Worm (Caenorhabditis elegans) whole organism, L1 larva: ENCODE results near the gene srr-3.

Experiments used
- C16A3.4 ChIP-seq: fragments of 150-350 bp; optimal IDR thresholded peaks from 2 replicates; lab custom pipeline; 2014; ENCODE audit warnings: missing biosample characterization, missing genetic modification characterization
- Y116A8C.19 ChIP-seq: sonication (generic microtip); optimal IDR thresholded peaks from 2 replicates; lab custom pipeline; 2016; ENCODE audit warnings: missing compliant biosample characterization, missing genetic modification characterization, borderline replicate concordance
- blmp-1 ChIP-seq: fragments of 150-350 bp; optimal IDR thresholded peaks from 2 replicates; lab custom pipeline; 2014; ENCODE audit warnings: missing biosample characterization, missing genetic modification characterization
- ceh-82 ChIP-seq, 3 experiments: fragments of 150-350 bp in 1 of 3; sonication (generic microtip) in 2 of 3; optimal IDR thresholded peaks; 2 replicates each; lab custom pipeline; 2014 to 2017; ENCODE audit warnings: missing biosample characterization in 3 of 3, missing genetic modification characterization in 3 of 3
- dsc-1 ChIP-seq: sonication (generic microtip); optimal IDR thresholded peaks from 2 replicates; lab custom pipeline; 2016; ENCODE audit warnings: mild to moderate bottlenecking, missing genetic modification characterization, missing compliant biosample characterization
- efl-1 ChIP-seq, 4 experiments: fragments of 150-350 bp; optimal IDR thresholded peaks in 3 of 4; peaks in 1 of 4; 1 replicate in 1 of 4; 2 replicates in 3 of 4; lab custom pipeline; 2014; ENCODE audit warnings: missing biosample characterization in 2 of 4, missing genetic modification characterization in 2 of 4, missing genetic modification reagents in 2 of 4
- efl-3 ChIP-seq: fragments of 200-800 bp; sonication (Bioruptor generic); optimal IDR thresholded peaks from 2 replicates; lab custom pipeline; 2018; ENCODE audit warnings: mild to moderate bottlenecking, missing genetic modification characterization, missing compliant biosample characterization
- egl-13 ChIP-seq: sonication (generic microtip); optimal IDR thresholded peaks from 2 replicates; lab custom pipeline; 2016; ENCODE audit warnings: missing genotype, missing genetic modification reagents, missing genetic modification characterization, missing compliant biosample characterization
- egl-27 ChIP-seq, 2 experiments: fragments of 150-350 bp in 1 of 2; sonication (generic microtip); optimal IDR thresholded peaks; 3 replicates each; lab custom pipeline; 2017 to 2018; ENCODE audit warnings: missing biosample characterization in 2 of 2, missing genetic modification characterization in 2 of 2, missing genetic modification reagents in 2 of 2
- ets-5 ChIP-seq: fragments of 200-800 bp; sonication (Bioruptor generic); IDR thresholded peaks from 2 replicates; pipeline ENCODE4 v1.3.6; 2022; ENCODE audit warnings: missing genetic modification characterization, missing compliant biosample characterization
- fkh-10 ChIP-seq: sonication (generic microtip); optimal IDR thresholded peaks from 2 replicates; lab custom pipeline; 2017; ENCODE audit warnings: missing biosample characterization, missing genetic modification reagents, missing genetic modification characterization
- fkh-4 ChIP-seq: sonication (generic microtip); optimal IDR thresholded peaks from 2 replicates; lab custom pipeline; 2016; ENCODE audit warnings: missing compliant biosample characterization, missing genetic modification characterization, borderline replicate concordance
- hlh-17 ChIP-seq: fragments of 200-800 bp; sonication (Bioruptor generic); optimal IDR thresholded peaks from 2 replicates; lab custom pipeline; 2018; ENCODE audit warnings: missing genetic modification characterization, mild to moderate bottlenecking, missing compliant biosample characterization, moderate library complexity, borderline replicate concordance
- hlh-4 ChIP-seq: sonication (generic microtip); optimal IDR thresholded peaks from 2 replicates; lab custom pipeline; 2016; ENCODE audit warnings: mild to moderate bottlenecking, missing genetic modification characterization, missing compliant biosample characterization
- hpl-2 ChIP-seq: fragments of 150-350 bp; optimal IDR thresholded peaks from 2 replicates; lab custom pipeline; 2014; ENCODE audit warnings: missing biosample characterization, missing genetic modification reagents, missing genetic modification characterization
- jun-1 ChIP-seq: fragments of 150-350 bp; optimal IDR thresholded peaks from 2 replicates; lab custom pipeline; 2014; ENCODE audit warnings: missing biosample characterization, missing genetic modification reagents, missing genetic modification characterization
- lin-13 ChIP-seq: fragments of 150-350 bp; optimal IDR thresholded peaks from 2 replicates; lab custom pipeline; 2014; ENCODE audit warnings: missing biosample characterization, missing genetic modification reagents, missing genetic modification characterization
- lin-35 ChIP-seq, 2 experiments: fragments of 150-350 bp; optimal IDR thresholded peaks; 2 replicates each; lab custom pipeline; 2014; ENCODE audit warnings: missing biosample characterization in 2 of 2, missing genetic modification characterization in 2 of 2, missing genetic modification reagents in 2 of 2
- lin-39 ChIP-seq: fragments of 150-350 bp; optimal IDR thresholded peaks from 2 replicates; lab custom pipeline; 2014; ENCODE audit warnings: missing biosample characterization, missing genetic modification reagents, missing genetic modification characterization
- lir-3 ChIP-seq: sonication (generic microtip); optimal IDR thresholded peaks from 2 replicates; lab custom pipeline; 2016; ENCODE audit warnings: mild to moderate bottlenecking, missing genetic modification characterization, moderate library complexity, missing compliant biosample characterization; ENCODE audit not compliant: poor library complexity
- mdl-1 ChIP-seq, 2 experiments: fragments of 150-350 bp; optimal IDR thresholded peaks; 2 replicates each; lab custom pipeline; 2014 to 2017; ENCODE audit warnings: missing biosample characterization in 2 of 2, missing genetic modification characterization in 2 of 2, inconsistent platforms in 1 of 2
- mep-1 ChIP-seq: fragments of 150-350 bp; optimal IDR thresholded peaks from 2 replicates; lab custom pipeline; 2014; ENCODE audit warnings: missing biosample characterization, missing genetic modification characterization
- nhr-12 ChIP-seq: sonication (generic microtip); optimal IDR thresholded peaks from 2 replicates; lab custom pipeline; 2017; ENCODE audit warnings: missing biosample characterization, missing genetic modification characterization
- nhr-19 ChIP-seq: fragments of 200-800 bp; sonication (Bioruptor generic); conservative IDR thresholded peaks from 2 replicates; pipeline ENCODE4 v1.3.6; 2022; ENCODE audit warnings: missing genetic modification characterization, missing compliant biosample characterization
- nhr-237 ChIP-seq: fragments of 150-350 bp; optimal IDR thresholded peaks from 2 replicates; lab custom pipeline; 2014; ENCODE audit warnings: missing biosample characterization, missing genetic modification characterization
- nhr-71 ChIP-seq: sonication (generic microtip); optimal IDR thresholded peaks from 2 replicates; lab custom pipeline; 2016; ENCODE audit warnings: mild to moderate bottlenecking, missing genetic modification characterization, moderate library complexity, missing compliant biosample characterization
- nhr-76 ChIP-seq: sonication (generic microtip); optimal IDR thresholded peaks from 2 replicates; lab custom pipeline; 2017; ENCODE audit warnings: missing biosample characterization, missing genetic modification characterization
- nhr-77 ChIP-seq: fragments of 150-350 bp; optimal IDR thresholded peaks from 2 replicates; lab custom pipeline; 2014; ENCODE audit warnings: missing biosample characterization, missing genetic modification characterization
- nhr-90 ChIP-seq: sonication (generic microtip); optimal IDR thresholded peaks from 2 replicates; lab custom pipeline; 2016; ENCODE audit warnings: mild to moderate bottlenecking, missing genetic modification characterization, missing compliant biosample characterization; ENCODE audit not compliant: poor library complexity
- pax-3 ChIP-seq: fragments of 200-800 bp; sonication (Bioruptor generic); optimal IDR thresholded peaks from 2 replicates; lab custom pipeline; 2018; ENCODE audit warnings: mild to moderate bottlenecking, missing genetic modification characterization, moderate library complexity, missing compliant biosample characterization
- skn-1 ChIP-seq: fragments of 150-350 bp; optimal IDR thresholded peaks from 2 replicates; lab custom pipeline; 2014; ENCODE audit warnings: missing biosample characterization, missing genetic modification characterization
- snu-23 ChIP-seq: sonication (generic microtip); optimal IDR thresholded peaks from 2 replicates; lab custom pipeline; 2016; ENCODE audit warnings: missing genetic modification characterization, missing compliant biosample characterization
- tbx-2 ChIP-seq: sonication (generic microtip); optimal IDR thresholded peaks from 2 replicates; lab custom pipeline; 2016; ENCODE audit warnings: missing genetic modification characterization, missing compliant biosample characterization
- unc-130 ChIP-seq: fragments of 150-350 bp; optimal IDR thresholded peaks from 2 replicates; lab custom pipeline; 2017; ENCODE audit warnings: missing biosample characterization, missing genetic modification characterization, inconsistent platforms
- unc-62 ChIP-seq: fragments of 150-350 bp; optimal IDR thresholded peaks from 2 replicates; lab custom pipeline; 2014; ENCODE audit warnings: missing biosample characterization, missing genetic modification reagents, missing genetic modification characterization
- xbp-1 ChIP-seq: sonication (generic microtip); optimal IDR thresholded peaks from 2 replicates; lab custom pipeline; 2016; ENCODE audit warnings: missing genetic modification characterization, missing compliant biosample characterization
- zag-1 ChIP-seq: fragments of 150-350 bp; optimal IDR thresholded peaks from 2 replicates; lab custom pipeline; 2014; ENCODE audit warnings: missing biosample characterization, missing genetic modification characterization
- ztf-11 ChIP-seq, 2 experiments: sonication (generic microtip); optimal IDR thresholded peaks; 2 replicates each; lab custom pipeline; 2016 to 2017; ENCODE audit warnings: missing genetic modification characterization in 2 of 2, missing biosample characterization in 1 of 2, missing compliant biosample characterization in 1 of 2
- ztf-4 ChIP-seq: fragments of 150-350 bp; optimal IDR thresholded peaks from 2 replicates; lab custom pipeline; 2014; ENCODE audit warnings: missing biosample characterization, missing genetic modification characterization

The srr-3 gene

DNA sequence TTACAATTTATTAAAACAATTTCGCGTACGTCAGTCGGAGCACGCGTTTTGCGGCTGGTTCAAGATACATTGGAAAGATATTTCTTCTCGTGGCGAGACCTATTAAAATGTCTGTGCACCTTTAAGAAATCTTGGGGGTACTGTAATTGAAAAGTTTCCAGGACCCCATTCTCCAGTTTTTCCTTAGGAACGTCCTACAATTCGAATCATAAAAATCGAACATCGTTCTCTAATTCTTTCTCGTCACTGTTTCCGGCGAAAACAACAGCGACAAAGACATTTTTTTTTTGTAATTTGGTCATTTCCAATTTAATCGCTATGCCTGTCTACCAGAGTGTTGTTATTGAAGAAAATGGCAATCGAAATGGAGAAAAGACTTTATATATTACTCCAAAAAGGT, 28.1 kb upstream of the srr-3 start, which contains the start of gene Y32B12B.1:
Gene Y32B12B.1 (plus strand): TSS at position 301 of the 400 bp plus-strand sequence.
- no peak for TF ChIP-seq snu-23 (GFP tag; lab: Kevin White, UChicago)
- no peak for TF ChIP-seq ztf-11 (tag; optimal IDR thresholded peaks at IDR 0.05; lab: Kevin White, UChicago)
- TF ChIP-seq ceh-82 (tag; optimal IDR thresholded peaks at IDR 0.05; lab: Kevin White, UChicago) = no peak
- TF ChIP-seq nhr-76 (tag; lab: Kevin White, UChicago) = no peak
- TF ChIP-seq lir-3 (tag; lab: Kevin White, UChicago) = no peak
- TF ChIP-seq tbx-2 = no peak
- no peak for TF ChIP-seq mdl-1 (tag; optimal IDR thresholded peaks at IDR 0.05; lab: Kevin White, UChicago)
- TF ChIP-seq zag-1 (tag; lab: Kevin White, UChicago) = no peak
- TF ChIP-seq nhr-237 (tag; lab: Kevin White, UChicago) = no peak
- no peak for TF ChIP-seq unc-62 (GFP tag; lab: Kevin White, UChicago)
- no peak for TF ChIP-seq ets-5 (GFP tag; lab: Robert Waterston, UW)
- TF ChIP-seq nhr-71 (tag; lab: Kevin White, UChicago) = no peak
- TF ChIP-seq egl-13 (tag; lab: Kevin White, UChicago) = no peak
- no peak for TF ChIP-seq pax-3
- TF ChIP-seq dsc-1 (tag; lab: Kevin White, UChicago) = no peak
- no peak for TF ChIP-seq xbp-1 (tag; lab: Kevin White, UChicago)
- TF ChIP-seq nhr-77 = no peak
- TF ChIP-seq jun-1 (tag; lab: Kevin White, UChicago) = no peak
- TF ChIP-seq ztf-4 = no peak

DNA sequence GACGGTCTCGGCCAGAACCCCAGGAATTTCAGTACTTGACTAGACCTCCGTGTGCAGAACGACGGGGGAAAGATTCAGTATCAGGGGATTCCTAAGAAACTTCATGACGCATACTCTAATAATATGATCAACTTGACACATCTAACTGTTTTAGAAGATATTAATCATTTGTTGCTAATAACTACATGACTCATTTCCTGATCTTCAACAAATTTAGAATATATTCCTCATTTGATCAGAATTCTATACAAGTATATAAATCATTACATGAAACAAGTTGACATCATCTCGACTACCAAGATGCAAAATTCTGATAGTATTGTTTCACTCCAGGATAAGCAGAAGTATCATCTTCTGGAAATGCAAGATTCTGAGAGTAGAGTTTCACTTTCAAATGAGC, 26.6 kb upstream of the srr-3 start, which contains the start of gene Y32B12B.8:
Gene Y32B12B.8 (plus strand): TSS at position 301 of the 400 bp plus-strand sequence.
- no peak for TF ChIP-seq efl-3 (GFP tag; lab: Kevin White, UChicago)
- no peak for TF ChIP-seq lin-35 (GFP tag; optimal IDR thresholded peaks at IDR 0.05; lab: Kevin White, UChicago)
- no peak for TF ChIP-seq lin-39 (tag; lab: Kevin White, UChicago)
- no peak for TF ChIP-seq mdl-1 (tag; optimal IDR thresholded peaks at IDR 0.05; lab: Kevin White, UChicago)
- TF ChIP-seq fkh-4 (tag; lab: Kevin White, UChicago) = no peak
- TF ChIP-seq nhr-77 = no peak
- no peak for TF ChIP-seq nhr-19
- no peak for TF ChIP-seq nhr-90
- no peak for TF ChIP-seq ets-5 (GFP tag; lab: Robert Waterston, UW)
- TF ChIP-seq hpl-2 (GFP tag; lab: Kevin White, UChicago) = no peak
- no peak for TF ChIP-seq nhr-12 (tag; lab: Kevin White, UChicago)
- TF ChIP-seq zag-1 (tag; lab: Kevin White, UChicago) = no peak
- TF ChIP-seq fkh-10 (GFP tag; lab: Kevin White, UChicago) = no peak
- TF ChIP-seq lir-3 (tag; lab: Kevin White, UChicago) = no peak
- TF ChIP-seq egl-27 (tag; optimal IDR thresholded peaks at IDR 0.05; lab: Kevin White, UChicago) = no peak
- TF ChIP-seq dsc-1 (tag; lab: Kevin White, UChicago) = no peak
- no peak for TF ChIP-seq unc-130 (tag; lab: Kevin White, UChicago)
- no peak for TF ChIP-seq ceh-82 (tag; optimal IDR thresholded peaks at IDR 0.05; lab: Kevin White, UChicago)

DNA sequence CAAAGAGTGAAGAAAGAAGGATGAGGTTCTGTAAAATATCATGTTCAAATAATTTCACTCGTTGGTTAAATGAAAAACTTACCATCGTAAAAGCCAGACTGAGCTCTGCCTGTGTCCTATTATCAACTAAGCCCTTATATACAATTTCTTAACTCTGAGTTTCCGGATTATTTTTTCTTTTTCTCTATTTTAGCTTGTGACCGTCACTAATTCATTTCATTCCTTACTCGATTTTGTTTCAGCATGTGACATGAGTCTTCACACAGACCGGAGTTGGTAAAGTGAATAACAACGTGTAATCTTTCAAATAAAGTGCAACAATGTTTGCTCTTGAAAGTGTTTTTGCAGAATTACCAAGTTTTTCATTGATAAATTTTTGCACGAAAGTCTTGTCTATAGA, 25.4 kb upstream of the srr-3 start, which contains the start of gene cpr-2:
Gene cpr-2 (minus strand): TSS at position 101 of the 400 bp plus-strand sequence.
- TF ChIP-seq C16A3.4 (tag; lab: Kevin White, UChicago) = no peak
- TF ChIP-seq mep-1 (tag; lab: Kevin White, UChicago) = no peak
- no peak for TF ChIP-seq hlh-4 (tag; lab: Kevin White, UChicago)
- TF ChIP-seq hlh-17 (GFP tag; lab: Kevin White, UChicago) = no peak
- TF ChIP-seq lin-13 (GFP tag; lab: Kevin White, UChicago) = no peak
- no peak for TF ChIP-seq Y116A8C.19 (tag; lab: Kevin White, UChicago)
- TF ChIP-seq dsc-1 (tag; lab: Kevin White, UChicago) = no peak
- TF ChIP-seq lir-3 (tag; lab: Kevin White, UChicago) = no peak
- TF ChIP-seq efl-1 (optimal IDR thresholded peaks at IDR 0.05; lab: Kevin White, UChicago) = no peak
- TF ChIP-seq efl-1 (GFP tag; optimal IDR thresholded peaks at IDR 0.05 in 1 of 2; lab: Kevin White, UChicago) = no peak
- no peak for TF ChIP-seq jun-1 (tag; lab: Kevin White, UChicago)
- no peak for TF ChIP-seq egl-27 (tag; optimal IDR thresholded peaks at IDR 0.05; lab: Kevin White, UChicago)
- TF ChIP-seq hpl-2 (GFP tag; lab: Kevin White, UChicago) = no peak
- TF ChIP-seq nhr-90 = no peak
- TF ChIP-seq ets-5 (GFP tag; lab: Robert Waterston, UW) = no peak
- no peak for TF ChIP-seq blmp-1
- TF ChIP-seq skn-1 (tag; lab: Kevin White, UChicago) = no peak
- TF ChIP-seq, all 84 proteins: peak for 0
